Worm (Caenorhabditis elegans) whole organism, mixed stage, embryonic: ENCODE data around the gene C06E4.8.

Source experiments
- blmp-1 ChIP-seq: fragments of 150-350 bp; optimal IDR thresholded peaks from 2 replicates; lab custom pipeline; 2014; ENCODE audit warnings: missing biosample characterization, missing genetic modification characterization
- ceh-39 ChIP-seq: fragments of 150-350 bp; optimal IDR thresholded peaks from 2 replicates; lab custom pipeline; 2014; ENCODE audit warnings: missing biosample characterization, missing genetic modification characterization
- ces-1 ChIP-seq: fragments of 150-350 bp; optimal IDR thresholded peaks from 2 replicates; lab custom pipeline; 2014; ENCODE audit warnings: missing biosample characterization, missing genetic modification reagents, missing genetic modification characterization
- drap-1 ChIP-seq: fragments of 200-800 bp; sonication (Bioruptor generic); optimal IDR thresholded peaks from 3 replicates; lab custom pipeline; 2018; ENCODE audit warnings: mild to moderate bottlenecking, missing genetic modification characterization, missing compliant biosample characterization
- elt-3 ChIP-seq: fragments of 150-350 bp; optimal IDR thresholded peaks from 2 replicates; lab custom pipeline; 2014; ENCODE audit warnings: missing biosample characterization, missing genetic modification characterization
- lin-13 ChIP-seq: fragments of 150-350 bp; optimal IDR thresholded peaks from 2 replicates; lab custom pipeline; 2014; ENCODE audit warnings: missing biosample characterization, missing genetic modification characterization
- mab-5 ChIP-seq: fragments of 150-350 bp; optimal IDR thresholded peaks from 2 replicates; lab custom pipeline; 2014; ENCODE audit warnings: missing biosample characterization, missing genetic modification characterization
- pha-4 ChIP-seq: fragments of 150-350 bp; optimal IDR thresholded peaks from 2 replicates; lab custom pipeline; 2018; ENCODE audit warnings: missing biosample characterization, missing genetic modification reagents, missing genetic modification characterization
- tbx-8 ChIP-seq: fragments of 200-800 bp; sonication (Bioruptor generic); optimal IDR thresholded peaks from 2 replicates; lab custom pipeline; 2018; ENCODE audit warnings: mild to moderate bottlenecking, missing genetic modification characterization, moderate library complexity, missing compliant biosample characterization
- unc-39 ChIP-seq: fragments of 150-350 bp; optimal IDR thresholded peaks from 2 replicates; lab custom pipeline; 2014; ENCODE audit warnings: missing biosample characterization, missing genetic modification characterization
- unc-62 ChIP-seq: fragments of 150-350 bp; optimal IDR thresholded peaks from 2 replicates; lab custom pipeline; 2014; ENCODE audit warnings: missing biosample characterization, missing genetic modification reagents, missing genetic modification characterization
- ztf-11 ChIP-seq: fragments of 150-350 bp; optimal IDR thresholded peaks from 2 replicates; lab custom pipeline; 2014; ENCODE audit warnings: missing biosample characterization, missing genetic modification characterization

DNA sequence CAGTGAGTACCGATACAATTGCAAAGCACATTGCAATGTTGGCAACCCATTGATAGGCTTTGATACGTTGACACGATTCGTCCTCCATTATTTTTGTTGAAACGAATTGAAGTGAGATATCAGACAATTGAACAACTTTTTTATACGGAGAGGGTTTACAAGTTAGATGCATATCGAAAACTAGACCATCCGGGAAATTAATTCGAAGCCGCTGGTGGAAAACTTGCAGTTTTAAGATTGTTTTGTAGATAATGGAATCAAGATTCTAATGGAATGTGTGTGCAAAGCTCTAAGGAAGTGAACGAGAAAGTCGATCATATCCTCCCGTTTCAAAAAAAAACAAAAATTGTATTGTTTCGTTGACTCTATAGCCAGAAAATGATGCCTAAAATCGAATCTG lies 39.1 kb downstream of the C06E4.8 start, which contains the start of gene col-114:
- no peak for TF ChIP-seq blmp-1 (tag; lab: Kevin White, UChicago)
- TF ChIP-seq unc-62 (GFP tag; lab: Kevin White, UChicago): no peak
- no peak for TF ChIP-seq pha-4 (tag; lab: Kevin White, UChicago)
- no peak for TF ChIP-seq elt-3
- TF ChIP-seq ces-1: no peak
- no peak for TF ChIP-seq lin-13 (tag; lab: Kevin White, UChicago)
- no peak for TF ChIP-seq ceh-39 (tag; lab: Kevin White, UChicago)
- TF ChIP-seq unc-39 (tag; lab: Kevin White, UChicago): no peak
- no peak for TF ChIP-seq mab-5 (tag; lab: Kevin White, UChicago)
- no peak for TF ChIP-seq tbx-8 (GFP tag; lab: Kevin White, UChicago)
- TF ChIP-seq ztf-11 (tag; lab: Kevin White, UChicago): no peak
- TF ChIP-seq drap-1 (GFP tag; lab: Kevin White, UChicago): no peak
